Fruit fly (Drosophila melanogaster) whole organism, embryonic: ENCODE results near the gene CG15282.

Experiments used
- Atf3 ChIP-seq: fragments of 200-800 bp; sonication (Bioruptor generic); optimal IDR thresholded peaks from 3 replicates; lab custom pipeline; 2016; ENCODE audit warnings: missing biosample characterization, missing genetic modification characterization
- Blimp-1 ChIP-seq: fragments of 200-800 bp; sonication (Bioruptor generic); optimal IDR thresholded peaks from 3 replicates; lab custom pipeline; 2018; ENCODE audit warnings: missing biosample characterization, missing genetic modification characterization, mild to moderate bottlenecking, moderate library complexity, missing genetic modification reagents
- CG10209 ChIP-seq: fragments of 200-800 bp; sonication (Bioruptor generic); optimal IDR thresholded peaks from 3 replicates; lab custom pipeline; 2017; ENCODE audit warnings: missing biosample characterization, mild to moderate bottlenecking, missing genetic modification characterization, missing genetic modification reagents
- CG10979 ChIP-seq: fragments of 200-800 bp; sonication (Bioruptor generic); optimal IDR thresholded peaks from 2 replicates; lab custom pipeline; 2018; ENCODE audit warnings: missing biosample characterization, mild to moderate bottlenecking, missing genetic modification characterization, moderate library complexity
- CG13123 ChIP-seq: fragments of 200-800 bp; sonication (Bioruptor generic); optimal IDR thresholded peaks from 2 replicates; lab custom pipeline; 2016; ENCODE audit warnings: missing biosample characterization, missing genetic modification characterization
- CG14050 ChIP-seq: fragments of 200-800 bp; sonication (Bioruptor generic); IDR thresholded peaks from 3 replicates; pipeline ENCODE4 v1.3.6; 2022; ENCODE audit warnings: missing biosample characterization, missing genetic modification characterization
- CG14965 ChIP-seq: fragments of 200-800 bp; sonication (Bioruptor generic); optimal IDR thresholded peaks from 2 replicates; lab custom pipeline; 2016; ENCODE audit warnings: missing biosample characterization, missing genetic modification characterization, borderline replicate concordance
- CG1529 ChIP-seq: fragments of 200-800 bp; sonication (Bioruptor generic); optimal IDR thresholded peaks from 3 replicates; lab custom pipeline; 2018; ENCODE audit warnings: missing biosample characterization, missing genetic modification characterization
- CG15479 ChIP-seq: fragments of 200-800 bp; sonication (Bioruptor generic); optimal IDR thresholded peaks from 3 replicates; lab custom pipeline; 2019; ENCODE audit warnings: missing biosample characterization, mild to moderate bottlenecking, missing genetic modification characterization, moderate library complexity
- CG16815 ChIP-seq: fragments of 200-800 bp; sonication (Bioruptor generic); optimal IDR thresholded peaks from 3 replicates; lab custom pipeline; 2017; ENCODE audit warnings: missing biosample characterization, mild to moderate bottlenecking, missing genetic modification characterization
- CG17328 ChIP-seq: fragments of 200-800 bp; sonication (Bioruptor generic); IDR thresholded peaks from 2 replicates; pipeline ENCODE4 v1.3.6; 2022; ENCODE audit warnings: missing biosample characterization, missing genetic modification characterization
- CG17385 ChIP-seq: fragments of 200-800 bp; sonication (Bioruptor generic); optimal IDR thresholded peaks from 3 replicates; lab custom pipeline; 2018; ENCODE audit warnings: missing biosample characterization, mild to moderate bottlenecking, missing genetic modification characterization
- CG1792 ChIP-seq: fragments of 200-800 bp; sonication (Bioruptor generic); optimal IDR thresholded peaks from 2 replicates; lab custom pipeline; 2016; ENCODE audit warnings: missing biosample characterization, missing genetic modification characterization
- CG18619 ChIP-seq: fragments of 200-800 bp; sonication (Bioruptor generic); optimal IDR thresholded peaks from 3 replicates; lab custom pipeline; 2017; ENCODE audit warnings: missing biosample characterization, mild to moderate bottlenecking, missing genetic modification characterization
- CG2202 ChIP-seq: fragments of 200-800 bp; sonication (Bioruptor generic); optimal IDR thresholded peaks from 2 replicates; lab custom pipeline; 2018; ENCODE audit warnings: missing biosample characterization, mild to moderate bottlenecking, missing genetic modification characterization
- CG3995 ChIP-seq: fragments of 200-800 bp; sonication (Bioruptor generic); optimal IDR thresholded peaks from 3 replicates; lab custom pipeline; 2016; ENCODE audit warnings: missing biosample characterization, missing genetic modification characterization
- CG42726 ChIP-seq: fragments of 200-800 bp; sonication (Bioruptor generic); IDR thresholded peaks from 2 replicates; pipeline ENCODE4 v1.3.6; 2022; ENCODE audit warnings: missing biosample characterization, missing genetic modification characterization; ENCODE audit not compliant: partially characterized antibody
- CG4617 ChIP-seq: fragments of 200-800 bp; sonication (Bioruptor generic); optimal IDR thresholded peaks from 3 replicates; lab custom pipeline; 2016; ENCODE audit warnings: missing biosample characterization, missing genetic modification characterization, borderline replicate concordance
- CG4707 ChIP-seq: fragments of 200-800 bp; sonication (Bioruptor generic); optimal IDR thresholded peaks from 2 replicates; lab custom pipeline; 2018; ENCODE audit warnings: missing biosample characterization, mild to moderate bottlenecking, missing genetic modification characterization, moderate library complexity
- CG6654 ChIP-seq: fragments of 200-800 bp; sonication (Bioruptor generic); optimal IDR thresholded peaks from 2 replicates; lab custom pipeline; 2017; ENCODE audit warnings: missing biosample characterization, mild to moderate bottlenecking, missing genetic modification characterization
- CG6689 ChIP-seq: fragments of 200-800 bp; sonication (Bioruptor generic); IDR thresholded peaks from 2 replicates; pipeline ENCODE4 v1.3.6; 2022; ENCODE audit warnings: missing biosample characterization, missing genetic modification characterization
- CG8388 ChIP-seq: fragments of 200-800 bp; sonication (Bioruptor generic); optimal IDR thresholded peaks from 2 replicates; lab custom pipeline; 2019; ENCODE audit warnings: missing biosample characterization, mild to moderate bottlenecking, missing genetic modification characterization, moderate library complexity
- Camta ChIP-seq: fragments of 200-800 bp; sonication (Bioruptor generic); optimal IDR thresholded peaks from 2 replicates; lab custom pipeline; 2016; ENCODE audit warnings: missing biosample characterization, missing genetic modification characterization
- Dp ChIP-seq: fragments of 200-800 bp; sonication (Bioruptor generic); optimal IDR thresholded peaks from 2 replicates; lab custom pipeline; 2018; ENCODE audit warnings: missing biosample characterization, mild to moderate bottlenecking, missing genetic modification characterization, moderate library complexity
- ERR ChIP-seq: fragments of 200-800 bp; sonication (Bioruptor generic); optimal IDR thresholded peaks from 2 replicates; lab custom pipeline; 2016; ENCODE audit warnings: missing biosample characterization, missing genetic modification characterization
- Hand ChIP-seq: fragments of 200-800 bp; sonication (Bioruptor generic); optimal IDR thresholded peaks from 2 replicates; lab custom pipeline; 2017; ENCODE audit warnings: mild to moderate bottlenecking, missing biosample characterization, missing genetic modification reagents, missing genetic modification characterization
- MTF-1 ChIP-seq: fragments of 200-800 bp; sonication (Bioruptor generic); optimal IDR thresholded peaks from 2 replicates; lab custom pipeline; 2018; ENCODE audit warnings: missing biosample characterization, mild to moderate bottlenecking, missing genetic modification characterization, borderline replicate concordance
- Mrtf ChIP-seq: fragments of 200-800 bp; sonication (Bioruptor generic); IDR thresholded peaks from 3 replicates; pipeline ENCODE4 v1.3.6; 2022; ENCODE audit warnings: missing biosample characterization, missing genetic modification characterization
- Myb ChIP-seq: fragments of 200-800 bp; sonication (Bioruptor generic); optimal IDR thresholded peaks from 2 replicates; lab custom pipeline; 2016; ENCODE audit warnings: missing biosample characterization, missing genetic modification characterization
- Optix ChIP-seq: fragments of 200-800 bp; sonication (Bioruptor generic); IDR thresholded peaks from 3 replicates; pipeline ENCODE4 v1.3.6; 2022; ENCODE audit warnings: missing biosample characterization, missing genetic modification characterization
- Rfx ChIP-seq: fragments of 200-800 bp; sonication (Bioruptor generic); IDR thresholded peaks from 2 replicates; pipeline ENCODE4 v1.3.6; 2022; ENCODE audit warnings: missing biosample characterization, missing genetic modification characterization
- Rx ChIP-seq: fragments of 200-800 bp; sonication (Bioruptor generic); IDR thresholded peaks from 2 replicates; pipeline ENCODE4 v1.3.6; 2022; ENCODE audit warnings: missing biosample characterization, missing genetic modification characterization
- Xrp1 ChIP-seq: fragments of 200-800 bp; sonication (Bioruptor generic); IDR thresholded peaks from 2 replicates; pipeline ENCODE4 v1.3.6; 2022; ENCODE audit warnings: missing biosample characterization, missing genetic modification characterization
- br ChIP-seq: fragments of >200 bp; optimal IDR thresholded peaks from 2 replicates; lab custom pipeline; 2017
- btn ChIP-seq: fragments of 200-800 bp; sonication (Bioruptor generic); optimal IDR thresholded peaks from 2 replicates; lab custom pipeline; 2016; ENCODE audit warnings: missing biosample characterization, missing genetic modification characterization
- cas ChIP-seq: fragments of 200-800 bp; sonication (Bioruptor generic); IDR thresholded peaks from 2 replicates; pipeline ENCODE4 v1.3.6; 2022; ENCODE audit warnings: missing biosample characterization, missing genetic modification characterization
- da ChIP-seq: fragments of 200-800 bp; sonication (Bioruptor generic); optimal IDR thresholded peaks from 2 replicates; lab custom pipeline; 2016; ENCODE audit warnings: missing biosample characterization, missing genetic modification characterization
- hb ChIP-seq: fragments of 200-800 bp; sonication (Bioruptor generic); IDR thresholded peaks from 3 replicates; pipeline ENCODE4 v1.3.6; 2022; ENCODE audit warnings: missing biosample characterization, missing genetic modification characterization; ENCODE audit not compliant: partially characterized antibody
- mam ChIP-seq: fragments of 200-800 bp; sonication (Bioruptor generic); optimal IDR thresholded peaks from 3 replicates; lab custom pipeline; 2016; ENCODE audit warnings: missing biosample characterization, missing genetic modification characterization
- mirr ChIP-seq: fragments of 200-800 bp; sonication (Bioruptor generic); optimal IDR thresholded peaks from 3 replicates; lab custom pipeline; 2018; ENCODE audit warnings: missing biosample characterization, mild to moderate bottlenecking, missing genetic modification characterization
- onecut ChIP-seq: fragments of 200-800 bp; sonication (Bioruptor generic); IDR thresholded peaks from 2 replicates; pipeline ENCODE4 v1.3.6; 2022; ENCODE audit warnings: missing biosample characterization, missing genetic modification characterization
- pb ChIP-seq: fragments of 200-800 bp; sonication (Bioruptor generic); optimal IDR thresholded peaks from 3 replicates; lab custom pipeline; 2016; ENCODE audit warnings: missing biosample characterization, missing genetic modification characterization
- repo ChIP-seq: fragments of 200-800 bp; sonication (Bioruptor generic); optimal IDR thresholded peaks from 2 replicates; lab custom pipeline; 2016; ENCODE audit warnings: missing biosample characterization, missing genetic modification characterization
- rib ChIP-seq: fragments of 200-800 bp; sonication (Bioruptor generic); IDR thresholded peaks from 2 replicates; pipeline ENCODE4 v1.3.6; 2022; ENCODE audit warnings: missing biosample characterization, missing genetic modification characterization
- sc ChIP-seq, 3 experiments: fragments of >200 bp in 2 of 3; fragments of 200-800 bp in 1 of 3; sonication (Bioruptor generic) in 1 of 3; optimal IDR thresholded peaks; 2 replicates in 2 of 3; 3 replicates in 1 of 3; lab custom pipeline; 2017; ENCODE audit warnings: mild to moderate bottlenecking in 1 of 3, missing biosample characterization in 1 of 3, missing genetic modification characterization in 1 of 3, missing genetic modification reagents in 1 of 3
- sd ChIP-seq: fragments of 200-800 bp; sonication (Bioruptor generic); optimal IDR thresholded peaks from 3 replicates; lab custom pipeline; 2018; ENCODE audit warnings: missing biosample characterization, mild to moderate bottlenecking, missing genetic modification characterization, moderate library complexity
- slbo ChIP-seq: fragments of 200-800 bp; sonication (Bioruptor generic); IDR thresholded peaks from 2 replicates; pipeline ENCODE4 v1.3.6; 2022; ENCODE audit warnings: missing biosample characterization, missing genetic modification characterization
- sob ChIP-seq: fragments of 200-800 bp; sonication (Bioruptor generic); IDR thresholded peaks from 2 replicates; pipeline ENCODE4 v1.3.6; 2022; ENCODE audit warnings: missing biosample characterization, missing genetic modification characterization
- tll ChIP-seq, 2 experiments: fragments of 200-800 bp in 1 of 2; fragments of >200 bp in 1 of 2; sonication (Bioruptor generic) in 1 of 2; optimal IDR thresholded peaks; 2 replicates each; lab custom pipeline; 2017 to 2019; ENCODE audit warnings: missing biosample characterization in 2 of 2, missing genetic modification characterization in 2 of 2, mild to moderate bottlenecking in 1 of 2, moderate library complexity in 1 of 2
- vfl ChIP-seq: fragments of 200-800 bp; sonication (Bioruptor generic); optimal IDR thresholded peaks from 2 replicates; lab custom pipeline; 2016; ENCODE audit warnings: missing biosample characterization, missing genetic modification characterization
- vnd ChIP-seq: fragments of 200-800 bp; sonication (Bioruptor generic); IDR thresholded peaks from 3 replicates; pipeline ENCODE4 v1.3.6; 2022; ENCODE audit warnings: missing biosample characterization, missing genetic modification characterization; ENCODE audit not compliant: partially characterized antibody

CG15282 gene

DNA sequence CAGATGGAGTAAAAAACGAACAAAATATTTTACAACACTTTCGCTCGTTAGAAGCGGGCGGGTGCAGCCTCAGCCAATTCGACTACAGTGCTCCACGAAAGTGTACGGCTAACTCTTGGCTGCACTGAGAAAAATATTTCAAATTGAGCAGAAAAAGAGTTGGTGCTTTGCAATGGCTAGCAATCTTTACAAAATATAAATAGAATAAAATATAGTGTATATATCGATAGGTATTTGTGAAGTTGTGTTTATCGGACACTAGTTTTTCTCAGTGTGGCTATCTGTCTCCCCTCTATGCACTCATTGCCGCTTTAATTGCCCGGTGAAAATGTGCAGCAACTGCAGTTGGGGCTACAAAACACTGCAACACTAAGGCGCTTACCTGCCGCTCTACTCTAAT is 10.8 kb upstream of the CG15282 start (continued):
- no peak for TF ChIP-seq CG13123 (GFP tag; lab: Kevin White, UChicago)
- TF ChIP-seq CG6689 = no peak
- TF ChIP-seq MTF-1 (GFP tag; lab: Kevin White, UChicago) = no peak
- TF ChIP-seq sd = no peak
- no peak for TF ChIP-seq CG15479 (GFP tag; lab: Kevin White, UChicago)
- peak; percentile 73 for TF ChIP-seq CG17328
- TF ChIP-seq CG2202 (tag; lab: Kevin White, UChicago) = peak; percentile 36
- no peak for TF ChIP-seq Camta (GFP tag; lab: Kevin White, UChicago)
- no peak for TF ChIP-seq Atf3 (GFP tag; lab: Kevin White, UChicago)
- no peak for TF ChIP-seq mirr (GFP tag; lab: Kevin White, UChicago)
- no peak for TF ChIP-seq Dp
- no peak for TF ChIP-seq sc (optimal IDR thresholded peaks at IDR 0.05; lab: Kevin White, UChicago)
- peak; percentile 66 for TF ChIP-seq sc (GFP tag; optimal IDR thresholded peaks at IDR 0.05; lab: Kevin White, UChicago)
- TF ChIP-seq CG14050 (GFP tag; lab: Robert Waterston, UW) = peak; percentile 43; the same call in 1 of the 3 replicates
- TF ChIP-seq hb (GFP tag; lab: Robert Waterston, UW) = no peak
- TF ChIP-seq btn (GFP tag; lab: Kevin White, UChicago) = no peak
- TF ChIP-seq Myb (GFP tag; lab: Kevin White, UChicago) = no peak
- TF ChIP-seq CG4707 (GFP tag; lab: Kevin White, UChicago) = peak; percentile 38
- TF ChIP-seq Rfx (GFP tag; lab: Robert Waterston, UW) = no peak
- no peak for TF ChIP-seq repo (GFP tag; lab: Kevin White, UChicago)
- no peak for TF ChIP-seq da (GFP tag; lab: Kevin White, UChicago)
- TF ChIP-seq Hand = no peak
- peak; percentile 21 for TF ChIP-seq CG4617 (GFP tag; lab: Kevin White, UChicago)
- no peak for TF ChIP-seq CG42726
- no peak for TF ChIP-seq CG6654
- TF ChIP-seq CG8388 (GFP tag; lab: Kevin White, UChicago) = peak; percentile 98
- no peak for TF ChIP-seq CG1792 (GFP tag; lab: Kevin White, UChicago)
- no peak for TF ChIP-seq Rx (GFP tag; lab: Robert Waterston, UW)
- no peak for TF ChIP-seq rib
- no peak for TF ChIP-seq pb (GFP tag; lab: Kevin White, UChicago)
- peak; percentile 73 for TF ChIP-seq Optix (GFP tag; lab: Robert Waterston, UW)
- TF ChIP-seq mam = no peak
- TF ChIP-seq CG18619 = peak; percentile 31
- no peak for TF ChIP-seq ERR (GFP tag; lab: Kevin White, UChicago)
- peak; percentile 37 for TF ChIP-seq CG17385 (GFP tag; lab: Kevin White, UChicago)
- TF ChIP-seq CG16815 (GFP tag; lab: Kevin White, UChicago) = peak; percentile 38
- TF ChIP-seq Blimp-1 (GFP tag; lab: Kevin White, UChicago) = peak; percentile 14
- no peak for TF ChIP-seq CG14965
- TF ChIP-seq slbo (GFP tag; lab: Robert Waterston, UW) = no peak
- TF ChIP-seq Xrp1 (GFP tag; lab: Robert Waterston, UW) = no peak
- peak; percentile 69 for TF ChIP-seq CG10979 (tag; lab: Kevin White, UChicago)
- no peak for TF ChIP-seq tll (GFP tag; optimal IDR thresholded peaks at IDR 0.05; lab: Kevin White, UChicago)
- no peak for TF ChIP-seq vfl (GFP tag; lab: Kevin White, UChicago)
- TF ChIP-seq onecut (GFP tag; lab: Robert Waterston, UW) = peak; percentile 44; the same call in 1 of the 2 replicates
- peak; percentile 40; the same call in 1 of the 2 replicates for TF ChIP-seq sob (GFP tag; lab: Robert Waterston, UW)
- TF ChIP-seq br (lab: Kevin White, UChicago) = no peak
- TF ChIP-seq cas (GFP tag; lab: Robert Waterston, UW) = no peak
- peak; percentile 56 for TF ChIP-seq CG1529
- no peak for TF ChIP-seq vnd (GFP tag; lab: Robert Waterston, UW)
- TF ChIP-seq Mrtf (GFP tag; lab: Robert Waterston, UW) = no peak
- peak; percentile 57 for TF ChIP-seq CG10209
- TF ChIP-seq CG3995 (GFP tag; lab: Kevin White, UChicago) = no peak
